Worm (Caenorhabditis elegans): Measurements from ENCODE around the gene T06C12.12.
"Not testable (repeated sequence)": the region's sequence is repeated elsewhere in the genome, so short reads cannot be mapped to it uniquely, and the experiment has no call there.

- not testable (repeated sequence) for TF ChIP-seq lin-13 (GFP tag; optimal IDR thresholded peaks at IDR 0.05); ceh-63 (GFP tag; optimal IDR thresholded peaks at IDR 0.05); snpc-4 (tag; optimal IDR thresholded peaks at IDR 0.05); nhr-84 (tag; optimal IDR thresholded peaks at IDR 0.05); nhr-28 (tag; optimal IDR thresholded peaks at IDR 0.05); ama-1 (optimal IDR thresholded peaks at IDR 0.05); unc-62 (GFP tag; optimal IDR thresholded peaks at IDR 0.05); nhr-11 (tag; optimal IDR thresholded peaks at IDR 0.05); skn-1 (tag; optimal IDR thresholded peaks at IDR 0.05); mdl-1 (tag; optimal IDR thresholded peaks at IDR 0.05); lin-15B (tag; optimal IDR thresholded peaks at IDR 0.05); ces-1 (GFP tag; optimal IDR thresholded peaks at IDR 0.05); ztf-11 (tag; optimal IDR thresholded peaks at IDR 0.05)
Observed at ce11 chrV:15929882-15930281, 38.0 kb downstream of the T06C12.12 start, which contains the start of gene srbc-77.

All from whole organism, L1 larva.